Fruit fly (Drosophila melanogaster): ENCODE measurements around the gene ric8a.

The ric8a gene

dm6 chrX:9282783-9283289 is 26.9 kb downstream of the ric8a start, which contains the start of gene c11.1:
Gene c11.1, minus strand, starts transcription at chrX:9283117.
- TF ChIP-seq Dll (optimal IDR thresholded peaks at IDR 0.05) (no peak), EcR (GFP tag; optimal IDR thresholded peaks at IDR 0.05) (no peak), CG8478 (optimal IDR thresholded peaks at IDR 0.05) (no peak), usp (GFP tag; optimal IDR thresholded peaks at IDR 0.05) (no peak), psq (optimal IDR thresholded peaks at IDR 0.05) (no peak), pan (optimal IDR thresholded peaks at IDR 0.05) (no peak)

DNA sequence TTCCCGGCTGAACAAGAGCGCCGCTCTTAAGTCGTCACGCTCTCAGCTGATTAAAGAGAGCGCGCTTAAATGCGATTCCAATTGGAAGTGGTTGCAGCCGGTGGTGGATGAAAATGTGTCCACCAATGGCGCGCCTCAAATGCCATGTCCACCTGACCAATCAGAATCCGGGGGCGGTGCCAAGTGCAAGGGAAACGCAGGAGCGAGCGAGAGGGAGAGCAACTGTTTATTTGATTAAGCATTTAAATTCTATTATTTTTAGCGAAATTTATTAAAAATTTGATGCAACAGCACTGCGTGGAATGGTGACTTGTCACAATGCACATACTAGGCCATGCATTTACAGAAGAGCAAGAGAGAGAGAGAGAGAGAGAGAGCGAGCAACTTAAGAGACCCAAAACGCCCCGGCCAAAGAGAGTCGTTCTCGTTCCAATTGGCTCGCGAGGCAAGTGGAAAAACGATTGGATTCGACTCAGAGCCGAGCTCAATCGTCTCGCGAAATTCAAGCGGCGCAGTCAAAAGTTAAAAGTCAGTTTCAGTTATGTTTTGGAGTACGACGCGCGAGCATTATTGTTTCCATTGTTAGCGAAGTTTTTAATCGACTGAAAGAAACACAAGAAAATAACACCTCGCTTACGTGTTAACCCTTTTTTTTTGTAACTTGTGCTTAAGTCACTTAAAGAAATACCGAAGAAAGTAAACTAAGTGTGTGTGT is 28.2 kb downstream of the ric8a start, which contains the start of gene lz:
lz (plus strand) TSS at position 626 of the 715 bp plus-strand sequence.
- no peak for TF ChIP-seq EcR (GFP tag; optimal IDR thresholded peaks at IDR 0.05)
- TF ChIP-seq Dll (optimal IDR thresholded peaks at IDR 0.05): peak; percentile 42

DNA sequence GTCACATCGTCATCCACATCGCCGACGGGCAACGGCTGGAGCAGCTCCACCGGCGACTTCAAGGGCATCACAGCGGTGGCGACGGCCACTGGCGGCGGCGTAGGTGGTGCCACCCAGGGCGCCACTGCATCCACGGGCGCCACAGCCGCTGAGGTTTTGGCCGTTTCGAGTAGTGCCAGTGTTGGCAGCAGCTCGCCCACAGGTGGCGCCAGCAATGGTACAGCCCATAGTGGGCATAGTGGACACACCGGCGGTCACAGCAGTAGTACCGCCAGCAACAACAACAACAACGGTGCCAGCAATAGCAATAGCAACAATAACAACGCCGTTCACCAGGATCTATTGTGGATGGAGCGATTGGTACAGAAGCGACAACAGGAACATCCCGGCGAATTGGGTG is 30.4 kb downstream of the ric8a start:
- TF ChIP-seq usp (GFP tag; optimal IDR thresholded peaks at IDR 0.05): no peak
- TF ChIP-seq pan (optimal IDR thresholded peaks at IDR 0.05): no peak

DNA sequence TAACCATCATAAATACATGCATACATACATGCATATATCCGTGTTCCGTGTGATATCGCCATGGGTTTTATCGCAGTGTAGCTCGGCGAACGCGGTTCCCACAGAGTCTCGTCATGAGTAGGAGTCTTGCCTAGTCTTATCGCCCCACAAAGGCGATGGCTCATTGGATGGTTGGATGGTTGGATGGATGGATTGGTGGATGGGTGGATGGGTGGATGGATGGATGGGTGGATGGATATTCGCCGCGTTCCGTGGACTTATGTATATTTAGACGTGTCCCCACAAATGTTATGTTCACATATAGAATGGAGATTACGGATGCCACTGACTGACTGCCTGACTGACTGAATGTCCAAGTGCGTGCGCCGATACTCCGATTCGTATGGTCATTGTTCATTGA is 35.3 kb downstream of the ric8a start:
- no peak for TF ChIP-seq Dll (optimal IDR thresholded peaks at IDR 0.05)
- TF ChIP-seq pan (optimal IDR thresholded peaks at IDR 0.05): no peak
- TF ChIP-seq usp (GFP tag; optimal IDR thresholded peaks at IDR 0.05): no peak
- TF ChIP-seq psq (optimal IDR thresholded peaks at IDR 0.05): no peak
- TF ChIP-seq CG8478 (optimal IDR thresholded peaks at IDR 0.05): no peak
- TF ChIP-seq EcR (GFP tag; optimal IDR thresholded peaks at IDR 0.05): no peak

dm6 chrX:9295518-9295917 is 39.5 kb downstream of the ric8a start:
- TF ChIP-seq EcR (GFP tag; optimal IDR thresholded peaks at IDR 0.05) (no peak), psq (optimal IDR thresholded peaks at IDR 0.05) (no peak), CG8478 (optimal IDR thresholded peaks at IDR 0.05) (no peak), pan (optimal IDR thresholded peaks at IDR 0.05) (no peak), usp (GFP tag; optimal IDR thresholded peaks at IDR 0.05) (no peak), Dll (optimal IDR thresholded peaks at IDR 0.05) (no peak)

- no peak for TF ChIP-seq pan (optimal IDR thresholded peaks at IDR 0.05)
- TF ChIP-seq psq (optimal IDR thresholded peaks at IDR 0.05): no peak
- no peak for TF ChIP-seq EcR (GFP tag; optimal IDR thresholded peaks at IDR 0.05)
- TF ChIP-seq CG8478 (optimal IDR thresholded peaks at IDR 0.05): no peak
- no peak for TF ChIP-seq Dll (optimal IDR thresholded peaks at IDR 0.05)
Measured at dm6 chrX:9296518-9296917, 40.5 kb downstream of the ric8a start.

DNA sequence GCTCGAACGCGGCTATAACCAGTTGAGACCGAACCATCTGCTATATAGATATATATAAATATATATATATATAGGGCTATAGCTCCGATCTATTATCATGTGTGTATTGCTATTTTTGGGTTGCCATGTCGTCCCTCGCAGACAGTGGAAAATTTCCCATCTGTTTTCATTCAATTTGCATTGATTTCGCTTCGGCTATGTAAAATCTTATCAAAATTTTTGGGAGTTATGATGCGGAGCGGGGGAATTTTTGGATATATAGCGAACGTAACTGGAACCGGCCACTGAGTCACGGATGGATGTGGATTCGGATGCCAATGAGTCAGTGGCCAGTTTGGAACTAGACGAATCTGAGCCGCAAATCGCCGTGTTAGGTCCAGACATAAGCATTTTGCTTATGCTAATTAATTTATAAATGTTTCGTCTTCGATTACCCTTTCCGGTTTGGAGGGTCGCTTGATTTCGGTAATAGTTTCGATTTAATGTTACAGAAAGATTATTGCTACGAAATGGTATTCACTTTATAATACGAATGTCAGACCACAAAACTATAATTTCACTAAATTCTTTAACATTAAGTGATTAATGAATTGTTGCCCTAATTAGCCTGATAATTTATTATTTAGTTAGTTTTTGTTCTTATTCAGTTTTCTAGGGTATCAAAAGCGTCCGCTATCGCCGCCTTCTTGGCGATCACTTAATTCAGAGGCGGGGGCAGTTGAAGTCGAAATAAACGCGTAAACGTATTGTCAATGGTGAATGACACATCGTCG is 41.9 kb downstream of the ric8a start:
- no peak for TF ChIP-seq Dll (optimal IDR thresholded peaks at IDR 0.05)

DNA sequence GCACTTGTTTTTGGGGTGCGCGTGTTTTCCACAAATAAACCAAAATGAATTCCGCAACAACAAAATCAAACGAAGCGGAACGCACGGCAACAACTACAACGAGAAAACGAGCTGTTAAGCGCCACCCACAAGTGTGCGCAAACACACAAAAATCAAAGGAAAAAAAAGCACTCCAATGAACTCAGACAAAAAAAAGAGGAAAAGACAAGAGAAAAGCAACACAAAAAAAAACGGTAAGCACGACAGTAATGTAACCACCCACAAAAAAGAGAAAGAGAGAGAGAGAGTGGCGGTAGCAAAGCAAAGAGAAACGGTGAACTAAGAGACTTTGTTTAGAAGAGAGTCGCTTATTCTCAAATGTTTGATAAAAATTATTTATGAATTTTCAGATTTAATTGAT is 49.8 kb downstream of the ric8a start:
- no peak for TF ChIP-seq pan (optimal IDR thresholded peaks at IDR 0.05)
